Fruit fly (Drosophila melanogaster) whole organism, embryonic: ENCODE data around the gene Dis3l2.

Experiments used
- ATbp ChIP-seq: fragments of 200-800 bp; sonication (Bioruptor generic); optimal IDR thresholded peaks from 2 replicates; lab custom pipeline; 2017; ENCODE audit warnings: missing biosample characterization, mild to moderate bottlenecking, missing genetic modification characterization, missing genetic modification reagents
- Antp ChIP-seq: fragments of 200-800 bp; sonication (Bioruptor generic); optimal IDR thresholded peaks from 3 replicates; lab custom pipeline; 2016; ENCODE audit warnings: missing biosample characterization, missing genetic modification characterization
- BtbVII ChIP-seq: fragments of 200-800 bp; sonication (Bioruptor generic); optimal IDR thresholded peaks from 3 replicates; lab custom pipeline; 2017; ENCODE audit warnings: missing biosample characterization, mild to moderate bottlenecking, missing genetic modification characterization
- CG10209 ChIP-seq: fragments of 200-800 bp; sonication (Bioruptor generic); optimal IDR thresholded peaks from 3 replicates; lab custom pipeline; 2017; ENCODE audit warnings: missing biosample characterization, mild to moderate bottlenecking, missing genetic modification characterization, missing genetic modification reagents
- CG1024 ChIP-seq: fragments of 200-800 bp; sonication (Bioruptor generic); IDR thresholded peaks from 2 replicates; pipeline ENCODE4 v1.3.6; 2022; ENCODE audit warnings: missing biosample characterization, missing genetic modification characterization
- CG10366 ChIP-seq: fragments of 200-800 bp; sonication (Bioruptor generic); IDR thresholded peaks from 2 replicates; pipeline ENCODE4 v1.3.6; 2022; ENCODE audit warnings: missing biosample characterization, missing genetic modification characterization
- CG11723 ChIP-seq: fragments of 200-800 bp; sonication (Bioruptor generic); optimal IDR thresholded peaks from 2 replicates; lab custom pipeline; 2017; ENCODE audit warnings: missing biosample characterization, mild to moderate bottlenecking, missing genetic modification characterization
- CG12104 ChIP-seq: fragments of 200-800 bp; sonication (Bioruptor generic); optimal IDR thresholded peaks from 3 replicates; lab custom pipeline; 2016; ENCODE audit warnings: missing biosample characterization, missing genetic modification characterization
- CG14441 ChIP-seq: fragments of 200-800 bp; sonication (Bioruptor generic); IDR thresholded peaks from 2 replicates; pipeline ENCODE4 v1.3.6; 2022; ENCODE audit warnings: missing biosample characterization, missing genetic modification characterization
- CG15073 ChIP-seq: fragments of 200-800 bp; sonication (Bioruptor generic); optimal IDR thresholded peaks from 2 replicates; lab custom pipeline; 2016; ENCODE audit warnings: missing biosample characterization, missing genetic modification characterization
- CG17912 ChIP-seq: fragments of 200-800 bp; sonication (Bioruptor generic); optimal IDR thresholded peaks from 2 replicates; lab custom pipeline; 2018; ENCODE audit warnings: missing biosample characterization, mild to moderate bottlenecking, missing genetic modification characterization
- CG18764 ChIP-seq: fragments of 200-800 bp; sonication (Bioruptor generic); optimal IDR thresholded peaks from 3 replicates; lab custom pipeline; 2016; ENCODE audit warnings: missing biosample characterization, missing genetic modification characterization
- CG2116 ChIP-seq: fragments of 200-800 bp; sonication (Bioruptor generic); optimal IDR thresholded peaks from 3 replicates; lab custom pipeline; 2018; ENCODE audit warnings: missing biosample characterization, mild to moderate bottlenecking, missing genetic modification characterization
- CG2678 ChIP-seq: fragments of 200-800 bp; sonication (Bioruptor generic); optimal IDR thresholded peaks from 3 replicates; lab custom pipeline; 2019; ENCODE audit warnings: missing biosample characterization, mild to moderate bottlenecking, missing genetic modification characterization, moderate library complexity
- CG4328 ChIP-seq: fragments of 200-800 bp; sonication (Bioruptor generic); optimal IDR thresholded peaks from 3 replicates; lab custom pipeline; 2017; ENCODE audit warnings: missing biosample characterization, missing genetic modification reagents, missing genetic modification characterization
- CG5245 ChIP-seq: fragments of 200-800 bp; sonication (Bioruptor generic); optimal IDR thresholded peaks from 3 replicates; lab custom pipeline; 2016; ENCODE audit warnings: missing biosample characterization, missing genetic modification characterization
- CG6689 ChIP-seq: fragments of 200-800 bp; sonication (Bioruptor generic); IDR thresholded peaks from 2 replicates; pipeline ENCODE4 v1.3.6; 2022; ENCODE audit warnings: missing biosample characterization, missing genetic modification characterization
- CG7839 ChIP-seq: fragments of 200-800 bp; sonication (Bioruptor generic); optimal IDR thresholded peaks from 3 replicates; lab custom pipeline; 2018; ENCODE audit warnings: missing biosample characterization, mild to moderate bottlenecking, missing genetic modification characterization, moderate library complexity
- CG7987 ChIP-seq: fragments of 200-800 bp; sonication (Bioruptor generic); optimal IDR thresholded peaks from 2 replicates; lab custom pipeline; 2018; ENCODE audit warnings: missing biosample characterization, mild to moderate bottlenecking, missing genetic modification characterization, moderate library complexity
- CG8765 ChIP-seq: fragments of 200-800 bp; sonication (Bioruptor generic); IDR thresholded peaks from 2 replicates; pipeline ENCODE4 v1.3.6; 2022; ENCODE audit warnings: missing biosample characterization, missing genetic modification characterization
- Dek ChIP-seq: fragments of 200-800 bp; sonication (Bioruptor generic); optimal IDR thresholded peaks from 3 replicates; lab custom pipeline; 2019; ENCODE audit warnings: missing biosample characterization, mild to moderate bottlenecking, missing genetic modification characterization, moderate library complexity
- Dip3 ChIP-seq: fragments of 200-800 bp; sonication (Bioruptor generic); optimal IDR thresholded peaks from 3 replicates; lab custom pipeline; 2016; ENCODE audit warnings: missing biosample characterization, missing genetic modification characterization
- Elba2 ChIP-seq: fragments of 200-800 bp; sonication (Bioruptor generic); optimal IDR thresholded peaks from 3 replicates; lab custom pipeline; 2016; ENCODE audit warnings: missing biosample characterization, missing genetic modification characterization
- Hmx ChIP-seq: fragments of 200-800 bp; sonication (Bioruptor generic); optimal IDR thresholded peaks from 2 replicates; lab custom pipeline; 2016; ENCODE audit warnings: missing biosample characterization, missing genetic modification characterization
- Max ChIP-seq: fragments of 200-800 bp; sonication (Bioruptor generic); optimal IDR thresholded peaks from 2 replicates; lab custom pipeline; 2016; ENCODE audit warnings: missing biosample characterization, mild to moderate bottlenecking, missing genetic modification characterization
- Med ChIP-seq: fragments of 200-800 bp; sonication (Bioruptor generic); peaks from one replicate; lab custom pipeline; 2016; ENCODE audit warnings: missing biosample characterization, missing genetic modification characterization, mild to moderate bottlenecking, inconsistent platforms, moderate library complexity
- Mes4 ChIP-seq: fragments of 200-800 bp; sonication (Bioruptor generic); optimal IDR thresholded peaks from 2 replicates; lab custom pipeline; 2016; ENCODE audit warnings: missing biosample characterization, missing genetic modification characterization
- NFAT ChIP-seq: fragments of 200-800 bp; sonication (Bioruptor generic); IDR thresholded peaks from 2 replicates; pipeline ENCODE4 v1.3.6; 2022; ENCODE audit warnings: missing biosample characterization, missing genetic modification characterization
- Six4 ChIP-seq: fragments of 200-800 bp; sonication (Bioruptor generic); optimal IDR thresholded peaks from 2 replicates; lab custom pipeline; 2016; ENCODE audit warnings: missing biosample characterization, missing genetic modification characterization
- Sox100B ChIP-seq: fragments of 200-800 bp; sonication (Bioruptor generic); optimal IDR thresholded peaks from 3 replicates; lab custom pipeline; 2018; ENCODE audit warnings: missing biosample characterization, mild to moderate bottlenecking, missing genetic modification characterization
- Spps ChIP-seq: fragments of 200-800 bp; sonication (Bioruptor generic); optimal IDR thresholded peaks from 2 replicates; lab custom pipeline; 2018; ENCODE audit warnings: missing biosample characterization, mild to moderate bottlenecking, missing genetic modification characterization
- Tbp ChIP-seq: fragments of >200 bp; optimal IDR thresholded peaks from 2 replicates; lab custom pipeline; 2018; ENCODE audit warnings: missing biosample characterization, missing genetic modification characterization
- bcd ChIP-seq: fragments of 200-800 bp; sonication (Bioruptor generic); optimal IDR thresholded peaks from 2 replicates; lab custom pipeline; 2017; ENCODE audit warnings: missing biosample characterization, mild to moderate bottlenecking, missing genetic modification characterization
- bsh ChIP-seq, 2 experiments: fragments of 200-800 bp; sonication (Bioruptor generic); optimal IDR thresholded peaks; 2 replicates each; lab custom pipeline; 2017 to 2018; ENCODE audit warnings: mild to moderate bottlenecking in 2 of 2, missing biosample characterization in 2 of 2, missing genetic modification characterization in 2 of 2, moderate library complexity in 1 of 2
- dimm ChIP-seq: fragments of 200-800 bp; sonication (Bioruptor generic); IDR thresholded peaks from 2 replicates; pipeline ENCODE4 v1.3.6; 2022; ENCODE audit warnings: missing biosample characterization, missing genetic modification characterization
- disco-r ChIP-seq: fragments of 200-800 bp; sonication (Bioruptor generic); optimal IDR thresholded peaks from 2 replicates; lab custom pipeline; 2016; ENCODE audit warnings: missing biosample characterization, missing genetic modification characterization
- eyg ChIP-seq: fragments of 200-800 bp; sonication (Bioruptor generic); optimal IDR thresholded peaks from 3 replicates; lab custom pipeline; 2016; ENCODE audit warnings: missing biosample characterization, missing genetic modification characterization
- gce ChIP-seq: fragments of 200-800 bp; sonication (Bioruptor generic); IDR thresholded peaks from 3 replicates; pipeline ENCODE4 v1.3.6; 2022; ENCODE audit warnings: missing biosample characterization, missing genetic modification characterization
- gcm2 ChIP-seq: fragments of 200-800 bp; sonication (Bioruptor generic); optimal IDR thresholded peaks from 2 replicates; lab custom pipeline; 2016; ENCODE audit warnings: missing biosample characterization, missing genetic modification characterization
- ham ChIP-seq: fragments of 200-800 bp; sonication (Bioruptor generic); IDR thresholded peaks from 2 replicates; pipeline ENCODE4 v1.3.6; 2022; ENCODE audit warnings: missing biosample characterization, missing genetic modification characterization
- ind ChIP-seq: fragments of 200-800 bp; sonication (Bioruptor generic); optimal IDR thresholded peaks from 3 replicates; lab custom pipeline; 2016; ENCODE audit warnings: missing biosample characterization, missing genetic modification characterization
- klu ChIP-seq: fragments of 200-800 bp; sonication (Bioruptor generic); IDR thresholded peaks from 2 replicates; pipeline ENCODE4 v1.3.6; 2022; ENCODE audit warnings: missing biosample characterization, missing genetic modification characterization
- kni ChIP-seq: fragments of 200-800 bp; sonication (Bioruptor generic); optimal IDR thresholded peaks from 3 replicates; lab custom pipeline; 2017; ENCODE audit warnings: mild to moderate bottlenecking, missing biosample characterization, missing genetic modification reagents, missing genetic modification characterization
- luna ChIP-seq: fragments of 200-800 bp; sonication (Bioruptor generic); optimal IDR thresholded peaks from 2 replicates; lab custom pipeline; 2016; ENCODE audit warnings: missing biosample characterization, missing genetic modification characterization
- org-1 ChIP-seq: fragments of 200-800 bp; sonication (Bioruptor generic); optimal IDR thresholded peaks from 2 replicates; lab custom pipeline; 2017; ENCODE audit warnings: missing biosample characterization, missing genetic modification characterization
- sc ChIP-seq, 3 experiments: fragments of >200 bp in 2 of 3; fragments of 200-800 bp in 1 of 3; sonication (Bioruptor generic) in 1 of 3; optimal IDR thresholded peaks; 2 replicates in 2 of 3; 3 replicates in 1 of 3; lab custom pipeline; 2017; ENCODE audit warnings: mild to moderate bottlenecking in 1 of 3, missing biosample characterization in 1 of 3, missing genetic modification characterization in 1 of 3, missing genetic modification reagents in 1 of 3
- stc ChIP-seq: fragments of 200-800 bp; sonication (Bioruptor generic); IDR thresholded peaks from 2 replicates; pipeline ENCODE4 v1.3.6; 2022; ENCODE audit warnings: missing biosample characterization, missing genetic modification characterization
- trh ChIP-seq: fragments of 200-800 bp; sonication (Bioruptor generic); optimal IDR thresholded peaks from 2 replicates; lab custom pipeline; 2016; ENCODE audit warnings: missing biosample characterization, missing genetic modification characterization
- twi ChIP-seq: fragments of 200-800 bp; optimal IDR thresholded peaks from 2 replicates; lab custom pipeline; 2019; ENCODE audit warnings: missing biosample characterization, mild to moderate bottlenecking, missing genetic modification characterization, moderate library complexity
- vnd ChIP-seq: fragments of 200-800 bp; sonication (Bioruptor generic); IDR thresholded peaks from 3 replicates; pipeline ENCODE4 v1.3.6; 2022; ENCODE audit warnings: missing biosample characterization, missing genetic modification characterization; ENCODE audit not compliant: partially characterized antibody

Dis3l2 gene

dm6 chr3L:205723-206284, 6.7 kb upstream of the Dis3l2 start, which contains the start of the genes Gk1 and CG13876 (continued):
- TF ChIP-seq kni (GFP tag; lab: Kevin White, UChicago) (peak; percentile 89), stc (peak; percentile 96), bcd (GFP tag; lab: Kevin White, UChicago) (peak; percentile 94), disco-r (GFP tag; lab: Kevin White, UChicago) (no peak), CG2116 (GFP tag; lab: Kevin White, UChicago) (peak; percentile 75), CG7987 (peak; percentile 89), ATbp (GFP tag; lab: Kevin White, UChicago) (peak; percentile 88), Sox100B (no peak), Max (peak; percentile 90), CG8765 (GFP tag; lab: Robert Waterston, UW) (peak; percentile 75; the same call in 1 of the 2 replicates), Hmx (GFP tag; lab: Kevin White, UChicago) (no peak), ham (peak; percentile 71; the same call in 1 of the 2 replicates), dimm (GFP tag; lab: Robert Waterston, UW) (peak; percentile 82), Antp (GFP tag; lab: Kevin White, UChicago) (no peak), CG7839 (tag; lab: Kevin White, UChicago) (peak; percentile 97), CG14441 (peak; percentile 90), NFAT (GFP tag; lab: Robert Waterston, UW) (peak; percentile 79), luna (GFP tag; lab: Kevin White, UChicago) (no peak), klu (GFP tag; lab: Robert Waterston, UW) (peak; percentile 83; the same call in 1 of the 2 replicates), sc (optimal IDR thresholded peaks at IDR 0.05; lab: Kevin White, UChicago) (no peak), sc (GFP tag; optimal IDR thresholded peaks at IDR 0.05; lab: Kevin White, UChicago) (peak; percentile 82), Med (peak; percentile 92), Spps (peak; percentile 91), gcm2 (GFP tag; lab: Kevin White, UChicago) (no peak), CG4328 (GFP tag; lab: Kevin White, UChicago) (peak; percentile 94), CG10209 (GFP tag; lab: Kevin White, UChicago) (peak; percentile 95), Six4 (GFP tag; lab: Kevin White, UChicago) (peak; percentile 86), CG1024 (GFP tag; lab: Robert Waterston, UW) (peak; percentile 74), CG10366 (peak; percentile 93), org-1 (GFP tag; lab: Kevin White, UChicago) (peak; percentile 86), bsh (GFP tag; optimal IDR thresholded peaks at IDR 0.05; lab: Kevin White, UChicago) (peak; percentile 76 to 96), Tbp (GFP tag; lab: Kevin White, UChicago) (no peak), Dip3 (GFP tag; lab: Kevin White, UChicago) (peak; percentile 45), Mes4 (no peak), BtbVII (peak; percentile 97), gce (GFP tag; lab: Robert Waterston, UW) (peak; percentile 90), CG6689 (GFP tag; lab: Robert Waterston, UW) (peak; percentile 97), CG12104 (peak; percentile 93), CG5245 (GFP tag; lab: Kevin White, UChicago) (peak; percentile 81), eyg (no peak), CG15073 (peak; percentile 19), twi (peak; percentile 88), Elba2 (GFP tag; lab: Kevin White, UChicago) (peak; percentile 58), vnd (GFP tag; lab: Robert Waterston, UW) (no peak), ind (GFP tag; lab: Kevin White, UChicago) (no peak), Dek (tag; lab: Kevin White, UChicago) (peak; percentile 97), CG2678 (tag; lab: Kevin White, UChicago) (peak; percentile 98), CG11723 (GFP tag; lab: Kevin White, UChicago) (no peak), CG17912 (GFP tag; lab: Kevin White, UChicago) (peak; percentile 86), CG18764 (peak; percentile 85), trh (peak; percentile 77)
